Fruit fly (Drosophila melanogaster) whole organism, pupa: ENCODE data around the gene Gsc.

Experiments
- CG10348 ChIP-seq: fragments of 200-800 bp; sonication (Bioruptor generic); IDR thresholded peaks from 2 replicates; pipeline ENCODE4 v1.3.6; 2022; ENCODE audit warnings: missing biosample characterization, missing genetic modification characterization
- CG12605 ChIP-seq: fragments of 200-800 bp; sonication (Bioruptor generic); IDR thresholded peaks from 2 replicates; pipeline ENCODE4 v1.3.6; 2022; ENCODE audit warnings: missing biosample characterization, missing genetic modification characterization
- CG13204 ChIP-seq: fragments of 200-800 bp; sonication (Bioruptor generic); optimal IDR thresholded peaks from 2 replicates; lab custom pipeline; 2018; ENCODE audit warnings: missing biosample characterization, mild to moderate bottlenecking, missing genetic modification characterization, moderate library complexity
- CG8159 ChIP-seq: fragments of 200-800 bp; sonication (Bioruptor generic); optimal IDR thresholded peaks from 3 replicates; lab custom pipeline; 2018; ENCODE audit warnings: missing biosample characterization, mild to moderate bottlenecking, missing genetic modification characterization, moderate library complexity
- CG8301 ChIP-seq: fragments of 200-800 bp; sonication (Bioruptor generic); optimal IDR thresholded peaks from 2 replicates; lab custom pipeline; 2018; ENCODE audit warnings: missing biosample characterization, mild to moderate bottlenecking, missing genetic modification characterization
- CG9948 ChIP-seq: fragments of 200-800 bp; sonication (Bioruptor generic); optimal IDR thresholded peaks from 2 replicates; lab custom pipeline; 2018; ENCODE audit warnings: missing biosample characterization, mild to moderate bottlenecking, missing genetic modification characterization, moderate library complexity
- Ets98B ChIP-seq: fragments of 200-800 bp; sonication (Bioruptor generic); IDR thresholded peaks from 2 replicates; pipeline ENCODE4 v1.3.6; 2022; ENCODE audit warnings: missing biosample characterization, missing genetic modification characterization
- fd96Ca ChIP-seq: fragments of 200-800 bp; sonication (Bioruptor generic); IDR thresholded peaks from 3 replicates; pipeline ENCODE4 v1.3.6; 2022; ENCODE audit warnings: missing biosample characterization, missing genetic modification characterization
- gl ChIP-seq: fragments of 200-800 bp; sonication (Bioruptor generic); optimal IDR thresholded peaks from 2 replicates; lab custom pipeline; 2018; ENCODE audit warnings: missing biosample characterization, mild to moderate bottlenecking, missing genetic modification characterization
- rn ChIP-seq: fragments of 200-800 bp; sonication (Bioruptor generic); IDR thresholded peaks from 2 replicates; pipeline ENCODE4 v1.3.6; 2022; ENCODE audit warnings: missing biosample characterization, missing genetic modification characterization

dm6 chr2L:594635-595384 is at the start of gene Gsc:
- TF ChIP-seq CG13204 (GFP tag; lab: Kevin White, UChicago) (no peak), gl (no peak), CG12605 (GFP tag; lab: Robert Waterston, UW) (no peak), fd96Ca (GFP tag; lab: Robert Waterston, UW) (no peak), CG9948 (tag; lab: Kevin White, UChicago) (no peak), CG10348 (GFP tag; lab: Robert Waterston, UW) (no peak), CG8159 (tag; lab: Kevin White, UChicago) (no peak), Ets98B (GFP tag; lab: Robert Waterston, UW) (no peak), rn (GFP tag; lab: Robert Waterston, UW) (no peak), CG8301 (no peak)
